Fruit fly (Drosophila melanogaster) whole organism, embryonic: ENCODE measurements around the gene CG45428.
A peak's percentile ranks its signal among the peaks of the same experiment; 100 is the strongest.

Experiments used
- ATbp ChIP-seq: fragments of 200-800 bp; sonication (Bioruptor generic); optimal IDR thresholded peaks from 2 replicates; lab custom pipeline; 2017; ENCODE audit warnings: missing biosample characterization, mild to moderate bottlenecking, missing genetic modification characterization, missing genetic modification reagents
- Blimp-1 ChIP-seq: fragments of 200-800 bp; sonication (Bioruptor generic); optimal IDR thresholded peaks from 3 replicates; lab custom pipeline; 2018; ENCODE audit warnings: missing biosample characterization, missing genetic modification characterization, mild to moderate bottlenecking, moderate library complexity, missing genetic modification reagents
- BtbVII ChIP-seq: fragments of 200-800 bp; sonication (Bioruptor generic); optimal IDR thresholded peaks from 3 replicates; lab custom pipeline; 2017; ENCODE audit warnings: missing biosample characterization, mild to moderate bottlenecking, missing genetic modification characterization
- CG14667 ChIP-seq: fragments of 200-800 bp; sonication (Bioruptor generic); IDR thresholded peaks from 2 replicates; pipeline ENCODE4 v1.3.6; 2022; ENCODE audit warnings: missing biosample characterization, missing genetic modification characterization
- CG17829 ChIP-seq: fragments of 200-800 bp; optimal IDR thresholded peaks from 2 replicates; lab custom pipeline; 2019; ENCODE audit warnings: missing biosample characterization, mild to moderate bottlenecking, missing genetic modification characterization, moderate library complexity
- CG17912 ChIP-seq: fragments of 200-800 bp; sonication (Bioruptor generic); optimal IDR thresholded peaks from 2 replicates; lab custom pipeline; 2018; ENCODE audit warnings: missing biosample characterization, mild to moderate bottlenecking, missing genetic modification characterization
- CG18262 ChIP-seq: fragments of 200-800 bp; optimal IDR thresholded peaks from 3 replicates; lab custom pipeline; 2019; ENCODE audit warnings: missing biosample characterization, mild to moderate bottlenecking, missing genetic modification characterization, moderate library complexity
- CG2199 ChIP-seq: fragments of 200-800 bp; sonication (Bioruptor generic); IDR thresholded peaks from 3 replicates; pipeline ENCODE4 v1.3.6; 2022; ENCODE audit warnings: missing biosample characterization, missing genetic modification characterization
- CG30431 ChIP-seq: fragments of 200-800 bp; sonication (Bioruptor generic); optimal IDR thresholded peaks from 2 replicates; lab custom pipeline; 2017; ENCODE audit warnings: missing biosample characterization, missing genetic modification characterization
- CG3281 ChIP-seq: fragments of 200-800 bp; sonication (Bioruptor generic); optimal IDR thresholded peaks from 3 replicates; lab custom pipeline; 2017; ENCODE audit warnings: missing biosample characterization, mild to moderate bottlenecking, missing genetic modification characterization
- CG34376 ChIP-seq: fragments of 200-800 bp; sonication (Bioruptor generic); optimal IDR thresholded peaks from 2 replicates; lab custom pipeline; 2018; ENCODE audit warnings: missing biosample characterization, mild to moderate bottlenecking, missing genetic modification characterization
- CG3726 ChIP-seq: fragments of 200-800 bp; sonication (Bioruptor generic); IDR thresholded peaks from 3 replicates; pipeline ENCODE4, ENCODE4 v1.3.6; 2022; ENCODE audit warnings: missing biosample characterization, missing genetic modification characterization
- CG6791 ChIP-seq: fragments of 200-800 bp; sonication (Bioruptor generic); IDR thresholded peaks from 3 replicates; pipeline ENCODE4 v1.3.6; 2022; ENCODE audit warnings: missing biosample characterization, missing genetic modification characterization; ENCODE audit not compliant: partially characterized antibody
- CG7786 ChIP-seq: fragments of 200-800 bp; sonication (Bioruptor generic); optimal IDR thresholded peaks from 2 replicates; lab custom pipeline; 2016; ENCODE audit warnings: missing biosample characterization, missing genetic modification characterization
- CG9797 ChIP-seq: fragments of 200-800 bp; sonication (Bioruptor generic); optimal IDR thresholded peaks from 3 replicates; lab custom pipeline; 2018; ENCODE audit warnings: missing biosample characterization, mild to moderate bottlenecking, missing genetic modification characterization
- Dfd ChIP-seq, 2 experiments: fragments of >200 bp; optimal IDR thresholded peaks; 2 replicates each; lab custom pipeline; 2017; ENCODE audit warnings: missing biosample characterization in 2 of 2, missing genetic modification characterization in 2 of 2
- Fer3 ChIP-seq: fragments of 200-800 bp; sonication (Bioruptor generic); optimal IDR thresholded peaks from 2 replicates; lab custom pipeline; 2018; ENCODE audit warnings: missing biosample characterization, mild to moderate bottlenecking, missing genetic modification characterization, moderate library complexity
- Gsc ChIP-seq: fragments of 200-800 bp; sonication (Bioruptor generic); IDR thresholded peaks from 2 replicates; pipeline ENCODE4 v1.3.6; 2022; ENCODE audit warnings: missing biosample characterization, missing genetic modification characterization
- HLH3B ChIP-seq: fragments of 200-800 bp; sonication (Bioruptor generic); IDR thresholded peaks from 2 replicates; pipeline ENCODE4 v1.3.6; 2022; ENCODE audit warnings: missing biosample characterization, missing genetic modification characterization
- Hand ChIP-seq: fragments of 200-800 bp; sonication (Bioruptor generic); optimal IDR thresholded peaks from 2 replicates; lab custom pipeline; 2017; ENCODE audit warnings: mild to moderate bottlenecking, missing biosample characterization, missing genetic modification reagents, missing genetic modification characterization
- Hr3 ChIP-seq: fragments of 200-800 bp; sonication (Bioruptor generic); optimal IDR thresholded peaks from 3 replicates; lab custom pipeline; 2016; ENCODE audit warnings: missing biosample characterization, missing genetic modification characterization
- Hr78 ChIP-seq, 2 experiments: fragments of 200-800 bp in 1 of 2; fragments of >200 bp in 1 of 2; sonication (Bioruptor generic) in 1 of 2; optimal IDR thresholded peaks; 2 replicates each; lab custom pipeline; 2017 to 2019; ENCODE audit warnings: missing biosample characterization in 2 of 2, missing genetic modification characterization in 2 of 2, mild to moderate bottlenecking in 1 of 2, moderate library complexity in 1 of 2
- Mrtf ChIP-seq: fragments of 200-800 bp; sonication (Bioruptor generic); IDR thresholded peaks from 3 replicates; pipeline ENCODE4 v1.3.6; 2022; ENCODE audit warnings: missing biosample characterization, missing genetic modification characterization
- NFAT ChIP-seq: fragments of 200-800 bp; sonication (Bioruptor generic); IDR thresholded peaks from 2 replicates; pipeline ENCODE4 v1.3.6; 2022; ENCODE audit warnings: missing biosample characterization, missing genetic modification characterization
- Oaz ChIP-seq: fragments of 200-800 bp; sonication (Bioruptor generic); IDR thresholded peaks from 2 replicates; pipeline ENCODE4 v1.3.6; 2022; ENCODE audit warnings: missing biosample characterization, missing genetic modification characterization
- TFAM ChIP-seq: fragments of 200-800 bp; sonication (Bioruptor generic); optimal IDR thresholded peaks from 2 replicates; lab custom pipeline; 2017; ENCODE audit warnings: missing biosample characterization, missing genetic modification characterization, inconsistent platforms
- Trl ChIP-seq, 3 experiments: fragments of >200 bp in 2 of 3; fragments of 200-800 bp in 1 of 3; sonication (Bioruptor generic) in 1 of 3; optimal IDR thresholded peaks; 2 replicates in 1 of 3; 3 replicates in 2 of 3; lab custom pipeline; 2016 to 2017; ENCODE audit warnings: missing biosample characterization in 1 of 3, missing genetic modification characterization in 1 of 3
- ab ChIP-seq: fragments of 200-800 bp; sonication (Bioruptor generic); optimal IDR thresholded peaks from 2 replicates; lab custom pipeline; 2016; ENCODE audit warnings: missing biosample characterization, missing genetic modification characterization
- cato ChIP-seq: fragments of 200-800 bp; sonication (Bioruptor generic); optimal IDR thresholded peaks from 2 replicates; lab custom pipeline; 2016; ENCODE audit warnings: missing biosample characterization, missing genetic modification characterization, borderline replicate concordance
- crp ChIP-seq, 2 experiments: fragments of 200-800 bp; sonication (Bioruptor generic); optimal IDR thresholded peaks; 2 replicates in 1 of 2; 3 replicates in 1 of 2; lab custom pipeline; 2017; ENCODE audit warnings: missing biosample characterization in 2 of 2, missing genetic modification characterization in 2 of 2, mild to moderate bottlenecking in 1 of 2, moderate library complexity in 1 of 2
- emc ChIP-seq: fragments of 200-800 bp; sonication (Bioruptor generic); optimal IDR thresholded peaks from 2 replicates; lab custom pipeline; 2016; ENCODE audit warnings: missing biosample characterization, missing genetic modification characterization
- en ChIP-seq: fragments of 200-800 bp; sonication (Bioruptor generic); optimal IDR thresholded peaks from 2 replicates; lab custom pipeline; 2016; ENCODE audit warnings: missing biosample characterization, missing genetic modification characterization
- fd64A ChIP-seq: fragments of 200-800 bp; sonication (Bioruptor generic); optimal IDR thresholded peaks from 3 replicates; lab custom pipeline; 2018; ENCODE audit warnings: missing biosample characterization, mild to moderate bottlenecking, missing genetic modification characterization
- fru ChIP-seq: fragments of >200 bp; optimal IDR thresholded peaks from 2 replicates; lab custom pipeline; 2017
- ind ChIP-seq: fragments of 200-800 bp; sonication (Bioruptor generic); optimal IDR thresholded peaks from 3 replicates; lab custom pipeline; 2016; ENCODE audit warnings: missing biosample characterization, missing genetic modification characterization
- knrl ChIP-seq: fragments of 200-800 bp; sonication (Bioruptor generic); IDR thresholded peaks from 3 replicates; pipeline ENCODE4 v1.3.6; 2022; ENCODE audit warnings: missing biosample characterization, missing genetic modification characterization; ENCODE audit not compliant: partially characterized antibody
- maf-S ChIP-seq: fragments of 200-800 bp; sonication (Bioruptor generic); optimal IDR thresholded peaks from 2 replicates; lab custom pipeline; 2016; ENCODE audit warnings: missing biosample characterization, missing genetic modification characterization
- nerfin-1 ChIP-seq: fragments of 200-800 bp; sonication (Bioruptor generic); optimal IDR thresholded peaks from 3 replicates; lab custom pipeline; 2019; ENCODE audit warnings: missing biosample characterization, mild to moderate bottlenecking, missing genetic modification characterization, moderate library complexity
- pfk ChIP-seq: fragments of 200-800 bp; sonication (Bioruptor generic); optimal IDR thresholded peaks from 2 replicates; lab custom pipeline; 2018; ENCODE audit warnings: missing biosample characterization, mild to moderate bottlenecking, missing genetic modification characterization, moderate library complexity
- rib ChIP-seq: fragments of 200-800 bp; sonication (Bioruptor generic); IDR thresholded peaks from 2 replicates; pipeline ENCODE4 v1.3.6; 2022; ENCODE audit warnings: missing biosample characterization, missing genetic modification characterization
- sima ChIP-seq: fragments of 200-800 bp; sonication (Bioruptor generic); optimal IDR thresholded peaks from 2 replicates; lab custom pipeline; 2016; ENCODE audit warnings: missing biosample characterization, missing genetic modification characterization
- sisA ChIP-seq: fragments of 200-800 bp; sonication (Bioruptor generic); IDR thresholded peaks from 2 replicates; pipeline ENCODE4 v1.3.6; 2022; ENCODE audit warnings: missing biosample characterization, missing genetic modification characterization
- sna ChIP-seq: fragments of 200-800 bp; sonication (Bioruptor generic); IDR thresholded peaks from 2 replicates; pipeline ENCODE4 v1.3.6; 2022; ENCODE audit warnings: missing biosample characterization, missing genetic modification characterization; ENCODE audit not compliant: partially characterized antibody
- sr ChIP-seq: fragments of 200-800 bp; sonication (Bioruptor generic); IDR thresholded peaks from 3 replicates; pipeline ENCODE4 v1.3.6; 2022; ENCODE audit warnings: missing biosample characterization, missing genetic modification characterization
- sug ChIP-seq: fragments of 200-800 bp; optimal IDR thresholded peaks from 2 replicates; lab custom pipeline; 2019; ENCODE audit warnings: missing biosample characterization, mild to moderate bottlenecking, missing genetic modification characterization, moderate library complexity
- toy ChIP-seq: fragments of 200-800 bp; sonication (Bioruptor generic); IDR thresholded peaks from 2 replicates; pipeline ENCODE4 v1.3.6; 2022; ENCODE audit warnings: missing biosample characterization, missing genetic modification characterization
- trem ChIP-seq: fragments of 200-800 bp; optimal IDR thresholded peaks from 3 replicates; lab custom pipeline; 2019; ENCODE audit warnings: missing biosample characterization, mild to moderate bottlenecking, missing genetic modification characterization, moderate library complexity
- twi ChIP-seq: fragments of 200-800 bp; optimal IDR thresholded peaks from 2 replicates; lab custom pipeline; 2019; ENCODE audit warnings: missing biosample characterization, mild to moderate bottlenecking, missing genetic modification characterization, moderate library complexity
- wek ChIP-seq: fragments of 200-800 bp; sonication (Bioruptor generic); optimal IDR thresholded peaks from 3 replicates; lab custom pipeline; 2018; ENCODE audit warnings: missing biosample characterization, mild to moderate bottlenecking, missing genetic modification characterization, moderate library complexity
- wor ChIP-seq: fragments of 200-800 bp; sonication (Bioruptor generic); IDR thresholded peaks from 2 replicates; pipeline ENCODE4 v1.3.6; 2022; ENCODE audit warnings: missing biosample characterization, missing genetic modification characterization
- yki ChIP-seq: fragments of >200 bp; optimal IDR thresholded peaks from 3 replicates; lab custom pipeline; 2018

CG45428 gene

DNA sequence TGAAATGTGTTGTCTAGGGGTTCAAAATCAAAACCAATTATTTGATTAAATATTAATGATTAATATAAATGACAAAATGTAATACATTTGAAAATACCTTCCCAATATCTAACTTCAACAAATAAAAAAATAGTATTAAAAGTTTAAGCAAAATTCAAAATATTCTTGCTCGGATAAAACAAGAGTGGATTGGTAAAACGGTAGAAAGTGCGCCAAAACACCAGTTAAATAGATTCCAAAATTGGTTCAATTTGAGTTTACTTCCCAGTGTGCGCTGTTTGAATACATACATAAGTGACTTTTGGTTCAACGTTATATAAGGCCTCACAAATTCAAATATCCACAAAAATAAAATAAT, 28.2 kb upstream of the CG45428 start (continued):
- TF ChIP-seq sima (GFP tag; lab: Kevin White, UChicago): no peak
- TF ChIP-seq yki (lab: Kevin White, UChicago): no peak
- TF ChIP-seq emc (GFP tag; lab: Kevin White, UChicago): no peak
- peak; percentile 55 for TF ChIP-seq nerfin-1 (tag; lab: Kevin White, UChicago)
- peak; percentile 58 for TF ChIP-seq ind
- peak; percentile 79 for TF ChIP-seq CG17829 (tag; lab: Kevin White, UChicago)
- TF ChIP-seq knrl (GFP tag; lab: Robert Waterston, UW): peak; percentile 30; the same call in 1 of the 3 replicates
- TF ChIP-seq fru: no peak
- no peak for TF ChIP-seq wek (GFP tag; lab: Kevin White, UChicago)
- peak; percentile 7 for TF ChIP-seq trem (tag; lab: Kevin White, UChicago)
- peak; percentile 16; the same call in 1 of the 3 replicates for TF ChIP-seq Mrtf (GFP tag; lab: Robert Waterston, UW)
- TF ChIP-seq Hr78 (GFP tag; optimal IDR thresholded peaks at IDR 0.05; lab: Kevin White, UChicago): peak in 1 of 2 experiments; percentile 16
- TF ChIP-seq en (GFP tag; lab: Kevin White, UChicago): no peak
- no peak for TF ChIP-seq TFAM (GFP tag; lab: Kevin White, UChicago)
- peak; percentile 37; the same call in 1 of the 2 replicates for TF ChIP-seq CG14667 (GFP tag; lab: Robert Waterston, UW)
- no peak for TF ChIP-seq maf-S (GFP tag; lab: Kevin White, UChicago)
- no peak for TF ChIP-seq toy (GFP tag; lab: Robert Waterston, UW)
- no peak for TF ChIP-seq crp (GFP tag; optimal IDR thresholded peaks at IDR 0.05; lab: Kevin White, UChicago)
- peak; percentile 60 for TF ChIP-seq BtbVII
- no peak for TF ChIP-seq Gsc (GFP tag; lab: Robert Waterston, UW)
- TF ChIP-seq Hr3 (GFP tag; lab: Kevin White, UChicago): peak; percentile 55
- peak; percentile 32 for TF ChIP-seq cato
- TF ChIP-seq Hand (GFP tag; lab: Kevin White, UChicago): peak; percentile 61
- TF ChIP-seq wor (GFP tag; lab: Robert Waterston, UW): peak; percentile 56
- TF ChIP-seq CG6791 (GFP tag; lab: Robert Waterston, UW): no peak
- no peak for TF ChIP-seq Trl (optimal IDR thresholded peaks at IDR 0.05; lab: Kevin White, UChicago)
- TF ChIP-seq Trl (GFP tag; optimal IDR thresholded peaks at IDR 0.05; lab: Kevin White, UChicago): no peak
- TF ChIP-seq pfk (GFP tag; lab: Kevin White, UChicago): no peak
- TF ChIP-seq CG9797 (GFP tag; lab: Kevin White, UChicago): no peak
- TF ChIP-seq CG18262 (tag; lab: Kevin White, UChicago): peak; percentile 81
- no peak for TF ChIP-seq CG30431 (GFP tag; lab: Kevin White, UChicago)
- TF ChIP-seq Fer3 (tag; lab: Kevin White, UChicago): peak; percentile 65
- peak; percentile 49; the same call in 1 of the 2 replicates for TF ChIP-seq sisA (GFP tag; lab: Robert Waterston, UW)
- TF ChIP-seq Oaz: peak; percentile 67
- no peak for TF ChIP-seq CG2199 (GFP tag; lab: Robert Waterston, UW)
- TF ChIP-seq sr (GFP tag; lab: Robert Waterston, UW): no peak
- peak; percentile 76 for TF ChIP-seq CG3281 (GFP tag; lab: Kevin White, UChicago)
- no peak for TF ChIP-seq sna (GFP tag; lab: Robert Waterston, UW)
- peak; percentile 43; the same call in 1 of the 2 replicates for TF ChIP-seq rib (GFP tag; lab: Robert Waterston, UW)
- no peak for TF ChIP-seq CG3726 (GFP tag; lab: Robert Waterston, UW)
- no peak for TF ChIP-seq ab (GFP tag; lab: Kevin White, UChicago)
- no peak for TF ChIP-seq CG34376
- TF ChIP-seq sug (tag; lab: Kevin White, UChicago): peak; percentile 34
- peak; percentile 19; the same call in 1 of the 2 replicates for TF ChIP-seq NFAT (GFP tag; lab: Robert Waterston, UW)
- TF ChIP-seq CG7786 (GFP tag; lab: Kevin White, UChicago): no peak
- TF ChIP-seq Dfd (GFP tag; optimal IDR thresholded peaks at IDR 0.05; lab: Kevin White, UChicago): no peak
- TF ChIP-seq twi (tag; lab: Kevin White, UChicago): peak; percentile 6
- no peak for TF ChIP-seq fd64A
- TF ChIP-seq HLH3B (GFP tag; lab: Robert Waterston, UW): peak; percentile 71
- no peak for TF ChIP-seq CG17912 (GFP tag; lab: Kevin White, UChicago)
- TF ChIP-seq ATbp (GFP tag; lab: Kevin White, UChicago): peak; percentile 71
- TF ChIP-seq Blimp-1: peak; percentile 51
